Worm (Caenorhabditis elegans): ENCODE measurements around the gene B0496.6.

The B0496.6 gene

ce11 chrIV:7403422-7403821 is 15.5 kb upstream of the B0496.6 start:
- no peak for TF ChIP-seq W03F9.2 (tag; optimal IDR thresholded peaks at IDR 0.05)
- no peak for TF ChIP-seq him-1 (tag; optimal IDR thresholded peaks at IDR 0.05)
- TF ChIP-seq dao-5 (tag; optimal IDR thresholded peaks at IDR 0.05): no peak

DNA sequence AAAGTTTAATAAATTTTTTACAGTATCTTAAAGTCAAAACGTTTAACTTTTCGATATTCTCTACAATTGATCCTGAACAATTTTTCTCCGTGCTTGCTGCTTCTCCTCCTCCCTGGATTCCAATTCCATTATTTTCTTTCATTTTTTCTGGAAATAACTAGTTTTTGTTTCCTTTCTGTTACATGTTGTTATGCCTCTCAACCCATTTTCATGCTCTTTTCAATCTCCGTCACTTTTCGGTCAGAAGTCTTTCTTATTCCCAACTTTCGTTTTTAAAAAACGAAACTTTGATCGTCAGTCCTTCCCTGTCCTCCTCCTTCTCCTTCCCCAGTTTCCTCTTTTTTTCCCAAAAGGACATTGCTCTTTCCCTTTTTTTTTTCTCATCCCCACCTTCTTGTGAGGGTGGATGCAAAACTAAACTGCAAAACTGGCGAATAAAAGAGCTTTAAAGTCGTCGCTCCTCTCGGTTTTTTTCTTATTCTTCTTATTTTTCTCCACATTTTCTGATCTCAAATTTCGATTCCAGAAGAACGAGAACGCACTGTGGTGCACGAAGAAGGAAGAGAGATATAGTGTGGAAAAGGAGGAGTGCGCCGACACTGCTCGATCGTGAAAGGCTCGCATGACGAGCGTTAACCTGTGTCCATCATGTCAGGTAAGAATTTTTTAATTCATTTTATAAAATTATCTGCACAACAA is 13.8 kb upstream of the B0496.6 start, which contains the start of the genes C48A7.16 and egl-19:
C48A7.16 (plus strand) TSS at position 544 of the 699 bp plus-strand sequence.
egl-19 (plus strand) TSS at position 649 of the 699 bp plus-strand sequence.
- no peak for TF ChIP-seq dao-5 (tag; optimal IDR thresholded peaks at IDR 0.05)
- TF ChIP-seq him-1 (tag; optimal IDR thresholded peaks at IDR 0.05): no peak
- no peak for TF ChIP-seq W03F9.2 (tag; optimal IDR thresholded peaks at IDR 0.05)

DNA sequence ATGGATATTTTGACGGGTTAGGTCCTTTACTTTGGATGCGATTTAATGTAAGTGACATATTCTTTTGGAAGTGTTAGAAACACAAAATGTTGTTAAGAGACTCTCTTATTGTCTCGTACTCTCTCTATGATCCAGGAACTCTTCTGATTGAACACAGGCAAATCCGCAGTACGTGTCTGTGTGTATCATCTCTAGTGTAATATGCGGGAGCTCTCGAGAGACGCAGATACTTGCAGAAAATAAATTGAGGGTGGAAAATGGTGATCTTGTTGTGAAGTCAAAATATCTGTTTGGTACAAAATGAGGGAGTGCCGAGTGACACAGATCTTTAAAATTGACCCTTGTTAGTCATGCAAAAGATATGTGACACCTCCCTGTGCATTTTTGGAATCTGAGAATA is 12.2 kb upstream of the B0496.6 start:
- TF ChIP-seq dao-5 (tag; optimal IDR thresholded peaks at IDR 0.05) (no peak), W03F9.2 (tag; optimal IDR thresholded peaks at IDR 0.05) (no peak), him-1 (tag; optimal IDR thresholded peaks at IDR 0.05) (no peak)

- TF ChIP-seq him-1 (tag; optimal IDR thresholded peaks at IDR 0.05): no peak
Measured at ce11 chrIV:7407301-7407700, 11.6 kb upstream of the B0496.6 start.

- TF ChIP-seq W03F9.2 (tag; optimal IDR thresholded peaks at IDR 0.05): no peak
- TF ChIP-seq him-1 (tag; optimal IDR thresholded peaks at IDR 0.05): no peak
- TF ChIP-seq dao-5 (tag; optimal IDR thresholded peaks at IDR 0.05): no peak
Measured at ce11 chrIV:7413573-7413972, 5.3 kb upstream of the B0496.6 start.

- TF ChIP-seq W03F9.2 (tag; optimal IDR thresholded peaks at IDR 0.05): no peak
- TF ChIP-seq him-1 (tag; optimal IDR thresholded peaks at IDR 0.05): no peak
- no peak for TF ChIP-seq dao-5 (tag; optimal IDR thresholded peaks at IDR 0.05)
Measured at ce11 chrIV:7414163-7414562, 4.8 kb upstream of the B0496.6 start.

- no peak for TF ChIP-seq W03F9.2 (tag; optimal IDR thresholded peaks at IDR 0.05)
Measured at ce11 chrIV:7420913-7421312, 2.0 kb downstream of the B0496.6 start, which contains the start of gene srtx-1. Gene srtx-1 (plus strand): TSS chrIV:7421213.

ce11 chrIV:7424198-7424597 is 5.3 kb downstream of the B0496.6 start, which contains the start of gene unc-82:
Gene unc-82 (plus strand): TSS chrIV:7424498.
- TF ChIP-seq W03F9.2 (tag; optimal IDR thresholded peaks at IDR 0.05): no peak
- TF ChIP-seq dao-5 (tag; optimal IDR thresholded peaks at IDR 0.05): no peak
- TF ChIP-seq him-1 (tag; optimal IDR thresholded peaks at IDR 0.05): no peak

DNA sequence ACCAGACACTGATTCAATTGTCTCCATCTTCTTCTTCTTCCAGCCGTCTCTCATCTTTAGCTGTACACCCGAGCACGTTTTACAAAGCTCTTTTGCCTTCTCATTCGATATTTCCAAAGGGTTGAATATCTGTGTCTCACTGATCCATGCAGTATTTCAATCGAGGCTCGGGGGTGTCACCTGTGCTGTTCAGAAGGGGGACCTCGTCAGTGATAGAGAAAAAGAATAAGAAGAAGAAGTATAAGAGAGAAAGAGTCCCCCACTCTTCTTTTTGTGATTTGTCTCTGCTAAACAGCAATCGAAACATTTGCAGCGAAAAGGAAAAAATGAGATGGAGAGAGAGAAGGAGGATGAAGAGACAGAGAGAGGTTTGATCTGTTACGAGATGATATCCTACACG is 7.1 kb downstream of the B0496.6 start:
- TF ChIP-seq dao-5 (tag; optimal IDR thresholded peaks at IDR 0.05) (no peak), W03F9.2 (tag; optimal IDR thresholded peaks at IDR 0.05) (no peak)

ce11 chrIV:7428347-7428746 is 9.4 kb downstream of the B0496.6 start:
- TF ChIP-seq dao-5 (tag; optimal IDR thresholded peaks at IDR 0.05) (no peak), W03F9.2 (tag; optimal IDR thresholded peaks at IDR 0.05) (no peak), him-1 (tag; optimal IDR thresholded peaks at IDR 0.05) (no peak)

DNA sequence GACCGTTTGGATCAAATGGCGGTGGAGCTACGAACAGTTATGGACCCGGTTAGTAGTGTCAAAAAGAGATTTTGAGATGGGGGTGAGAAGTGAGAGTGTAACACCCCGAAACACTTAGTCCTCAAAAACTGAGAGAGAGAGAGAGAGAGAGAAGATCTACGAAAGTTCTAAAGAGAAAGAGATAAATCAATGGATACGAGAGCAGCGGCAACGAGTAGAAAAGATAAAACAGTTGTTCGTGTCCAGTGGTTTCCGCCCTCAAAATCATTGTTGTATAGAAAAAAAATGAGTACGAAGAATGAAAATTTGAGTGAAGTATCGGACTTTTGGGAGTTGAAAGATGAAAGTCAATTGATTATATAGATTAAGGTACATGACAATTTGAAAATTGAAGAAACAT is 10.1 kb downstream of the B0496.6 start:
- no peak for TF ChIP-seq W03F9.2 (tag; optimal IDR thresholded peaks at IDR 0.05)

DNA sequence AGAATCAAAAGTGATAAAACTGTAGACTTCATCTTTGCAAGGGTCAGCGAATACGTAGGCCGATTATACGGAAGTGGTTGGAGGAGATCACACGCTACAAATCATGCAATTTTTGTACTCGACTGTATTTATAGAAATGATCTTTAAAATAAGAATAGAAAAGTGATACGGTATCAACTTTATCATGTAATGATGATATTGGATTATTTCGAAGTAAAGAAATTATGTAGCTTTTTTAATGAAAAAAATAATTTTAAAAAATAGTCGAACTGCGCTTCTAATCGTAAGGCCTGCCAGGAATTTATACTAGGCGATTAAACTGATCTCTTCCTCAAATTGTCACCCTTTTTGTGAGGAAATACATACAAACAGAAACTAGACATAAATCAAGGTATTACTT is 14.9 kb downstream of the B0496.6 start, which contains the start of gene B0496.11:
B0496.11 (minus strand) TSS at position 101 of the 400 bp plus-strand sequence.
- TF ChIP-seq dao-5 (tag; optimal IDR thresholded peaks at IDR 0.05): no peak
- TF ChIP-seq W03F9.2 (tag; optimal IDR thresholded peaks at IDR 0.05): no peak
- no peak for TF ChIP-seq him-1 (tag; optimal IDR thresholded peaks at IDR 0.05)

DNA sequence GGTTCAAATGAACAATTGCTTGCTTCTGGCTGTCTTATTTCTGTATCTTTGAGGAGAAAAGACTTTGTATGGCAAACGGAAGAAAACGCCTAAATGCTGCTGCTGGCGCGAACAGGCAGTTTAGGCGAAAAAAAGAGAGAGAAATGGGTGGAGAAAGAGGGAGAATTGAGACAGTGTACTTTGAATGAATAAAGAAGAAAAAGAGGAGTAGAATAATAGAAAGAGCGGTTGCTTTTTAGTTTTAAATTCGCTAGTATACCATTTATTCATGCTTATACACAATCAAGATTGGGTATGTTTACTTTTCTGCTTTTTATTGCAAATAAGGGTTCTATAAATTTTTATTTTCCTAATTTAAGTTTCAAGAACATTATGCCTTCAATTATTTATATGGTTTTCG is 20.5 kb downstream of the B0496.6 start:
- TF ChIP-seq dao-5 (tag; optimal IDR thresholded peaks at IDR 0.05): no peak

DNA sequence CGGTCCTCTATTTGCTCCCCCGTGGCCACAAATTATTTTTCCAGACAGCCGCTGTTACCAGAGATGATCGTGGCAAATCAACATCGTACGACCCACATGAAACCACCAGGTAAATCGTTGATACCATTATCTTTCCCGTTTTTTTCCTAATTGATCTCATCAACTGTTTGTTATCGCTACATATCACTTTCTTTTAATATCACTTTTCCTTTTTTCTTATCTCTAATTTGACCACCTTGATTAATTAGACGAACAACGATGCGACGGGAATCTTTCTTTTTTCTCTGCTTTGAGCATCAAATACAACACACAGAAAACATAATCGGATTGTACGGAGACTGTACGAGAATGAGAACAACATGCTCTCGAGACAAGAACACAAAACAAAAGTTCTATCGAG is 21.3 kb downstream of the B0496.6 start:
- no peak for TF ChIP-seq dao-5 (tag; optimal IDR thresholded peaks at IDR 0.05)
- TF ChIP-seq W03F9.2 (tag; optimal IDR thresholded peaks at IDR 0.05): no peak
- no peak for TF ChIP-seq him-1 (tag; optimal IDR thresholded peaks at IDR 0.05)

DNA sequence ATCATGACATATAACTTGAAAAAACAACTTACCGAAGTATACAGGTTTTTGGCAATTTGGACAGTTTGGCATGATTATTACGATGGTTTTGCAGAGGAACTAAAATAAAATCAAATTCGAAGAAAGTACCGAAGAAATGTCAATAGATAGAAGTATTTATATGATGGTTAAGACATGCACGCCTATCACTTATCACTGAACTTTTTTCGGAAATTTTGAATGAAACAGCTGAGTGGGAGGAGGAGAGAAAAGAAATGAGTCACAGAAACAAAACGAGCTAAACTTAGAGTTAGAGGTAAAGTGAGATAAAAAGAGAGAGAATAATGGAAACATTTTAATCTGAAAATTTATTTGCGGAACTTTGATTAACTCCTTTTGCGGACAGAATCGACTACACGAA is 26.3 kb downstream of the B0496.6 start, which contains the start of gene valv-1:
valv-1 (minus strand) TSS at position 101 of the 400 bp plus-strand sequence.
- TF ChIP-seq dao-5 (tag; optimal IDR thresholded peaks at IDR 0.05) (no peak), W03F9.2 (tag; optimal IDR thresholded peaks at IDR 0.05) (no peak), him-1 (tag; optimal IDR thresholded peaks at IDR 0.05) (no peak)

Measured in whole organism, L4/young adult.